Fruit fly (Drosophila melanogaster) whole organism, prepupa: ENCODE data around the gene Cyp4ac3.
A peak's percentile ranks its signal among the peaks of the same experiment; 100 is the strongest.

ENCODE experiments used
- Blimp-1 ChIP-seq: fragments of 200-800 bp; sonication (Bioruptor generic); optimal IDR thresholded peaks from 3 replicates; lab custom pipeline; 2017; ENCODE audit warnings: missing biosample characterization, missing genetic modification characterization, mild to moderate bottlenecking, moderate library complexity, missing genetic modification reagents
- CG10669 ChIP-seq: fragments of 200-800 bp; sonication (Bioruptor generic); optimal IDR thresholded peaks from 3 replicates; lab custom pipeline; 2018; ENCODE audit warnings: missing biosample characterization, mild to moderate bottlenecking, missing genetic modification characterization, moderate library complexity
- CG11294 ChIP-seq: fragments of 200-800 bp; sonication (Bioruptor generic); IDR thresholded peaks from 2 replicates; pipeline ENCODE4 v1.3.6; 2022; ENCODE audit warnings: missing biosample characterization, missing genetic modification characterization
- CG11762 ChIP-seq: fragments of 200-800 bp; sonication (Bioruptor generic); optimal IDR thresholded peaks from 3 replicates; lab custom pipeline; 2016; ENCODE audit warnings: missing biosample characterization, missing genetic modification characterization; ENCODE audit not compliant: insufficient read depth
- CG11902 ChIP-seq: fragments of 200-800 bp; sonication (Bioruptor generic); optimal IDR thresholded peaks from 3 replicates; lab custom pipeline; 2016; ENCODE audit warnings: missing biosample characterization, missing genetic modification characterization
- CG15336 ChIP-seq: fragments of 200-800 bp; sonication (Bioruptor generic); IDR thresholded peaks from 2 replicates; pipeline ENCODE4 v1.3.6; 2022; ENCODE audit warnings: missing biosample characterization, missing genetic modification characterization
- CG16779 ChIP-seq: fragments of 200-800 bp; sonication (Bioruptor generic); optimal IDR thresholded peaks from 3 replicates; lab custom pipeline; 2017; ENCODE audit warnings: missing biosample characterization, mild to moderate bottlenecking, missing genetic modification characterization
- CG3032 ChIP-seq: fragments of 200-800 bp; optimal IDR thresholded peaks from 2 replicates; lab custom pipeline; 2019; ENCODE audit warnings: missing biosample characterization, mild to moderate bottlenecking, missing genetic modification characterization, moderate library complexity
- CG31627 ChIP-seq: fragments of 200-800 bp; sonication (Bioruptor generic); optimal IDR thresholded peaks from 3 replicates; lab custom pipeline; 2016; ENCODE audit warnings: missing biosample characterization, missing genetic modification characterization
- CG32006 ChIP-seq: fragments of 200-800 bp; sonication (Bioruptor generic); optimal IDR thresholded peaks from 3 replicates; lab custom pipeline; 2017; ENCODE audit warnings: missing biosample characterization, mild to moderate bottlenecking, missing genetic modification characterization
- CG34406 ChIP-seq: fragments of 200-800 bp; sonication (Bioruptor generic); optimal IDR thresholded peaks from 3 replicates; lab custom pipeline; 2016; ENCODE audit warnings: missing biosample characterization, missing genetic modification characterization
- CG3919 ChIP-seq: fragments of 200-800 bp; sonication (Bioruptor generic); optimal IDR thresholded peaks from 3 replicates; lab custom pipeline; 2016; ENCODE audit warnings: missing biosample characterization, missing genetic modification characterization
- CG4318 ChIP-seq: fragments of 200-800 bp; sonication (Bioruptor generic); optimal IDR thresholded peaks from 3 replicates; lab custom pipeline; 2017; ENCODE audit warnings: missing biosample characterization, mild to moderate bottlenecking, missing genetic modification characterization
- CG6163 ChIP-seq: fragments of 200-800 bp; sonication (Bioruptor generic); IDR thresholded peaks from 3 replicates; pipeline ENCODE4 v1.3.6; 2022; ENCODE audit warnings: missing biosample characterization, missing genetic modification characterization
- CG6792 ChIP-seq: fragments of 200-800 bp; sonication (Bioruptor generic); optimal IDR thresholded peaks from 3 replicates; lab custom pipeline; 2016; ENCODE audit warnings: missing biosample characterization, missing genetic modification characterization
- CG6808 ChIP-seq: fragments of 200-800 bp; sonication (Bioruptor generic); optimal IDR thresholded peaks from 3 replicates; lab custom pipeline; 2017; ENCODE audit warnings: missing biosample characterization, missing genetic modification characterization, mild to moderate bottlenecking, moderate library complexity, missing genetic modification reagents
- CG6854 ChIP-seq: fragments of 200-800 bp; sonication (Bioruptor generic); optimal IDR thresholded peaks from 2 replicates; lab custom pipeline; 2017; ENCODE audit warnings: missing biosample characterization, mild to moderate bottlenecking, missing genetic modification characterization
- CG7368 ChIP-seq: fragments of 200-800 bp; sonication (Bioruptor generic); optimal IDR thresholded peaks from 3 replicates; lab custom pipeline; 2016; ENCODE audit warnings: missing biosample characterization, missing genetic modification characterization
- CG8119 ChIP-seq: fragments of 200-800 bp; sonication (Bioruptor generic); IDR thresholded peaks from 3 replicates; pipeline ENCODE4 v1.3.6; 2022; ENCODE audit warnings: missing biosample characterization, missing genetic modification characterization
- CG8319 ChIP-seq: fragments of 200-800 bp; sonication (Bioruptor generic); optimal IDR thresholded peaks from 3 replicates; lab custom pipeline; 2016; ENCODE audit warnings: missing biosample characterization, missing genetic modification characterization
- Eip75B ChIP-seq: fragments of 200-800 bp; sonication (Bioruptor generic); optimal IDR thresholded peaks from 3 replicates; lab custom pipeline; 2016; ENCODE audit warnings: missing biosample characterization, missing genetic modification characterization
- Eip78C ChIP-seq: fragments of 200-800 bp; sonication (Bioruptor generic); peaks from one replicate; lab custom pipeline; 2016; ENCODE audit warnings: missing biosample characterization, missing genetic modification characterization
- Ets21C ChIP-seq: fragments of 200-800 bp; sonication (Bioruptor generic); optimal IDR thresholded peaks from 3 replicates; lab custom pipeline; 2016; ENCODE audit warnings: missing biosample characterization, missing genetic modification characterization
- Ets96B ChIP-seq: fragments of 200-800 bp; optimal IDR thresholded peaks from 2 replicates; lab custom pipeline; 2019; ENCODE audit warnings: missing biosample characterization, mild to moderate bottlenecking, missing genetic modification characterization, moderate library complexity
- Gug ChIP-seq: fragments of 200-800 bp; sonication (Bioruptor generic); IDR thresholded peaks from 2 replicates; pipeline ENCODE4 v1.3.6; 2022; ENCODE audit warnings: missing biosample characterization, missing genetic modification characterization
- Hr39 ChIP-seq: fragments of 200-800 bp; sonication (Bioruptor generic); optimal IDR thresholded peaks from 2 replicates; lab custom pipeline; 2016; ENCODE audit warnings: missing biosample characterization, missing genetic modification characterization
- Hr4 ChIP-seq: fragments of 200-800 bp; sonication (Bioruptor generic); optimal IDR thresholded peaks from 3 replicates; lab custom pipeline; 2016; ENCODE audit warnings: missing biosample characterization, missing genetic modification characterization
- Lpt ChIP-seq: fragments of 200-800 bp; sonication (Bioruptor generic); optimal IDR thresholded peaks from 3 replicates; lab custom pipeline; 2016; ENCODE audit warnings: missing biosample characterization, missing genetic modification characterization
- Met ChIP-seq: fragments of 200-800 bp; sonication (Bioruptor generic); optimal IDR thresholded peaks from 3 replicates; lab custom pipeline; 2016; ENCODE audit warnings: missing biosample characterization, missing genetic modification characterization
- OdsH ChIP-seq: fragments of 200-800 bp; sonication (Bioruptor generic); optimal IDR thresholded peaks from 3 replicates; lab custom pipeline; 2016; ENCODE audit warnings: missing biosample characterization, missing genetic modification characterization
- Sox102F ChIP-seq: fragments of 200-800 bp; sonication (Bioruptor generic); optimal IDR thresholded peaks from 2 replicates; lab custom pipeline; 2016; ENCODE audit warnings: missing biosample characterization, mild to moderate bottlenecking, missing genetic modification characterization
- Sox15 ChIP-seq: fragments of 200-800 bp; sonication (Bioruptor generic); optimal IDR thresholded peaks from 3 replicates; lab custom pipeline; 2016; ENCODE audit warnings: missing biosample characterization, missing genetic modification characterization
- achi ChIP-seq: fragments of 200-800 bp; sonication (Bioruptor generic); optimal IDR thresholded peaks from 3 replicates; lab custom pipeline; 2016; ENCODE audit warnings: missing biosample characterization, missing genetic modification characterization
- acj6 ChIP-seq: fragments of 200-800 bp; sonication (Bioruptor generic); optimal IDR thresholded peaks from 3 replicates; lab custom pipeline; 2016; ENCODE audit warnings: missing biosample characterization, missing genetic modification characterization
- cyc ChIP-seq: fragments of 200-800 bp; sonication (Bioruptor generic); optimal IDR thresholded peaks from 3 replicates; lab custom pipeline; 2016; ENCODE audit warnings: missing biosample characterization, missing genetic modification characterization
- dsx ChIP-seq: fragments of 200-800 bp; optimal IDR thresholded peaks from 3 replicates; lab custom pipeline; 2019; ENCODE audit warnings: missing biosample characterization, mild to moderate bottlenecking, missing genetic modification characterization, moderate library complexity; ENCODE audit not compliant: poor library complexity, severe bottlenecking
- eg ChIP-seq: fragments of 200-800 bp; sonication (Bioruptor generic); IDR thresholded peaks from 3 replicates; pipeline ENCODE4 v1.3.6; 2022; ENCODE audit warnings: missing biosample characterization, missing genetic modification characterization
- fd85E ChIP-seq: fragments of 200-800 bp; sonication (Bioruptor generic); optimal IDR thresholded peaks from 3 replicates; lab custom pipeline; 2016; ENCODE audit warnings: missing biosample characterization, missing genetic modification characterization
- fkh ChIP-seq: fragments of 200-800 bp; sonication (Bioruptor generic); optimal IDR thresholded peaks from 3 replicates; lab custom pipeline; 2017; ENCODE audit warnings: missing biosample characterization, mild to moderate bottlenecking, missing genetic modification characterization, moderate library complexity
- net ChIP-seq: fragments of 200-800 bp; sonication (Bioruptor generic); optimal IDR thresholded peaks from 3 replicates; lab custom pipeline; 2016; ENCODE audit warnings: missing biosample characterization, missing genetic modification characterization
- pdm3 ChIP-seq: fragments of 200-800 bp; sonication (Bioruptor generic); optimal IDR thresholded peaks from 3 replicates; lab custom pipeline; 2016; ENCODE audit warnings: missing biosample characterization, missing genetic modification characterization
- salr ChIP-seq, 2 experiments: fragments of 200-800 bp; sonication (Bioruptor generic); optimal IDR thresholded peaks; 3 replicates each; lab custom pipeline; 2016 to 2018; ENCODE audit warnings: missing biosample characterization in 2 of 2, missing genetic modification characterization in 2 of 2, mild to moderate bottlenecking in 1 of 2
- spab ChIP-seq: fragments of 200-800 bp; sonication (Bioruptor generic); optimal IDR thresholded peaks from 2 replicates; lab custom pipeline; 2017; ENCODE audit warnings: missing biosample characterization, mild to moderate bottlenecking, missing genetic modification characterization, missing genetic modification reagents
- ss ChIP-seq, 2 experiments: fragments of 200-800 bp; sonication (Bioruptor generic); optimal IDR thresholded peaks; 2 replicates in 1 of 2; 3 replicates in 1 of 2; lab custom pipeline; 2017 to 2018; ENCODE audit warnings: mild to moderate bottlenecking in 2 of 2, missing biosample characterization in 2 of 2, missing genetic modification characterization in 2 of 2, moderate library complexity in 1 of 2
- svp ChIP-seq: fragments of 200-800 bp; sonication (Bioruptor generic); peaks from one replicate; lab custom pipeline; 2016; ENCODE audit warnings: missing biosample characterization, missing genetic modification characterization
- topi ChIP-seq: fragments of 200-800 bp; sonication (Bioruptor generic); optimal IDR thresholded peaks from 3 replicates; lab custom pipeline; 2016; ENCODE audit warnings: missing biosample characterization, missing genetic modification characterization
- vri ChIP-seq: fragments of 200-800 bp; sonication (Bioruptor generic); optimal IDR thresholded peaks from 3 replicates; lab custom pipeline; 2016; ENCODE audit warnings: missing biosample characterization, mild to moderate bottlenecking, missing genetic modification characterization

Cyp4ac3 gene

dm6 chr2L:5278309-5279130, 10.2 kb downstream of the Cyp4ac3 start, which contains the start of the genes Nin and Bub1 (continued):
- TF ChIP-seq CG11902 (GFP tag; lab: Kevin White, UChicago) (peak; percentile 2), vri (GFP tag; lab: Kevin White, UChicago) (peak; percentile 88), Ets21C (GFP tag; lab: Kevin White, UChicago) (no peak), CG6808 (GFP tag; lab: Kevin White, UChicago) (no peak)
- TF ChIP-seq, all 60 proteins: peak for 15

- TF ChIP-seq CG3919 (GFP tag; lab: Kevin White, UChicago) (no peak), CG32006 (GFP tag; lab: Kevin White, UChicago) (no peak), pdm3 (GFP tag; lab: Kevin White, UChicago) (no peak), CG16779 (tag; lab: Kevin White, UChicago) (no peak), Hr39 (no peak), CG31627 (no peak), CG6854 (GFP tag; lab: Kevin White, UChicago) (no peak), dsx (peak; percentile 10), spab (GFP tag; lab: Kevin White, UChicago) (peak; percentile 11), topi (GFP tag; lab: Kevin White, UChicago) (no peak), Lpt (GFP tag; lab: Kevin White, UChicago) (no peak), fkh (no peak), Gug (GFP tag; lab: Robert Waterston, UW) (no peak), CG4318 (GFP tag; lab: Kevin White, UChicago) (no peak), CG7368 (GFP tag; lab: Kevin White, UChicago) (no peak), eg (no peak), CG6808 (GFP tag; lab: Kevin White, UChicago) (peak; percentile 38), Sox15 (GFP tag; lab: Kevin White, UChicago) (no peak), CG34406 (GFP tag; lab: Kevin White, UChicago) (no peak), achi (GFP tag; lab: Kevin White, UChicago) (no peak), CG6163 (no peak), Eip75B (GFP tag; lab: Kevin White, UChicago) (no peak), cyc (GFP tag; lab: Kevin White, UChicago) (no peak), salr (GFP tag; optimal IDR thresholded peaks at IDR 0.05; lab: Kevin White, UChicago) (no peak), CG3032 (tag; lab: Kevin White, UChicago) (no peak), CG10669 (no peak), Sox102F (GFP tag; lab: Kevin White, UChicago) (no peak), CG11902 (GFP tag; lab: Kevin White, UChicago) (no peak), vri (GFP tag; lab: Kevin White, UChicago) (no peak), CG11762 (GFP tag; lab: Kevin White, UChicago) (no peak), Blimp-1 (GFP tag; lab: Kevin White, UChicago) (no peak), CG8319 (no peak), Hr4 (no peak), Ets96B (tag; lab: Kevin White, UChicago) (peak; percentile 7), ss (GFP tag; optimal IDR thresholded peaks at IDR 0.05; lab: Kevin White, UChicago) (peak; percentile 40 to 89), CG11294 (GFP tag; lab: Robert Waterston, UW) (no peak), fd85E (GFP tag; lab: Kevin White, UChicago) (no peak), CG15336 (GFP tag; lab: Robert Waterston, UW) (no peak), CG8119 (no peak), net (GFP tag; lab: Kevin White, UChicago) (no peak), CG6792 (GFP tag; lab: Kevin White, UChicago) (no peak), acj6 (no peak), OdsH (no peak), svp (GFP tag; lab: Kevin White, UChicago) (no peak), Eip78C (GFP tag; lab: Kevin White, UChicago) (peak; percentile 28), Met (GFP tag; lab: Kevin White, UChicago) (no peak)
- TF ChIP-seq, all 60 proteins: peak for 6
Measured at dm6 chr2L:5284820-5285219, 16.5 kb downstream of the Cyp4ac3 start.
